Worm (Caenorhabditis elegans) whole organism, late embryonic: ENCODE results near the gene K02C4.3.
A peak's percentile ranks its signal among the peaks of the same experiment; 100 is the strongest.

ENCODE experiments used
- C38D4.7 ChIP-seq: fragments of 200-800 bp; sonication (Bioruptor generic); optimal IDR thresholded peaks from 2 replicates; lab custom pipeline; 2018; ENCODE audit warnings: mild to moderate bottlenecking, missing genetic modification characterization, moderate library complexity, missing compliant biosample characterization
- K02D7.2 ChIP-seq: sonication (generic microtip); optimal IDR thresholded peaks from 2 replicates; lab custom pipeline; 2017; ENCODE audit warnings: mild to moderate bottlenecking, missing genetic modification characterization, missing compliant biosample characterization
- K09A11.1 ChIP-seq: sonication (generic microtip); optimal IDR thresholded peaks from 2 replicates; lab custom pipeline; 2017; ENCODE audit warnings: antibody characterized with exemption, mild to moderate bottlenecking, missing genetic modification characterization, missing compliant biosample characterization; ENCODE audit not compliant: insufficient read depth
- T23F11.4 ChIP-seq: fragments of 200-800 bp; sonication (Bioruptor generic); optimal IDR thresholded peaks from 2 replicates; lab custom pipeline; 2018; ENCODE audit warnings: mild to moderate bottlenecking, missing genetic modification characterization, missing compliant biosample characterization
- ama-1 ChIP-seq: fragments of 150-350 bp; optimal IDR thresholded peaks from 2 replicates; lab custom pipeline; 2014
- ceh-34 ChIP-seq: sonication (generic microtip); optimal IDR thresholded peaks from 2 replicates; lab custom pipeline; 2016; ENCODE audit warnings: mild to moderate bottlenecking, missing genetic modification characterization, missing compliant biosample characterization
- ceh-6 ChIP-seq: fragments of 200-800 bp; sonication (Bioruptor generic); optimal IDR thresholded peaks from 2 replicates; lab custom pipeline; 2018; ENCODE audit warnings: mild to moderate bottlenecking, missing genetic modification characterization, missing compliant biosample characterization
- dve-1 ChIP-seq: sonication (generic microtip); optimal IDR thresholded peaks from 2 replicates; lab custom pipeline; 2017; ENCODE audit warnings: antibody characterized with exemption, mild to moderate bottlenecking, missing genetic modification characterization, missing compliant biosample characterization
- elt-2 ChIP-seq: sonication (generic microtip); optimal IDR thresholded peaks from 2 replicates; lab custom pipeline; 2016; ENCODE audit warnings: missing genetic modification reagents, missing genetic modification characterization, missing compliant biosample characterization
- fkh-10 ChIP-seq: fragments of 150-350 bp; optimal IDR thresholded peaks from 2 replicates; lab custom pipeline; 2014; ENCODE audit warnings: missing biosample characterization, missing genetic modification reagents, missing genetic modification characterization
- fkh-6 ChIP-seq: sonication (generic microtip); optimal IDR thresholded peaks from 2 replicates; lab custom pipeline; 2016; ENCODE audit warnings: missing genetic modification characterization, missing compliant biosample characterization
- gmeb-2 ChIP-seq: sonication (generic microtip); optimal IDR thresholded peaks from 2 replicates; lab custom pipeline; 2016; ENCODE audit warnings: missing genetic modification characterization, inconsistent platforms, missing compliant biosample characterization
- hlh-15 ChIP-seq: sonication (generic microtip); optimal IDR thresholded peaks from 2 replicates; lab custom pipeline; 2016; ENCODE audit warnings: missing genetic modification characterization, missing compliant biosample characterization
- hlh-30 ChIP-seq: sonication (generic microtip); optimal IDR thresholded peaks from 2 replicates; lab custom pipeline; 2017; ENCODE audit warnings: antibody characterized with exemption, missing genetic modification characterization, missing compliant biosample characterization; ENCODE audit not compliant: insufficient read depth
- lin-11 ChIP-seq: fragments of 200-800 bp; sonication (Bioruptor generic); optimal IDR thresholded peaks from 2 replicates; lab custom pipeline; 2018; ENCODE audit warnings: mild to moderate bottlenecking, missing genetic modification characterization, missing compliant biosample characterization
- madf-2 ChIP-seq: sonication (generic microtip); optimal IDR thresholded peaks from 2 replicates; lab custom pipeline; 2017; ENCODE audit warnings: missing genetic modification characterization, missing compliant biosample characterization
- mec-3 ChIP-seq: sonication (generic microtip); optimal IDR thresholded peaks from 2 replicates; lab custom pipeline; 2016; ENCODE audit warnings: borderline replicate concordance, missing genetic modification characterization, missing compliant biosample characterization
- nfya-1 ChIP-seq: sonication (generic microtip); optimal IDR thresholded peaks from 2 replicates; lab custom pipeline; 2017; ENCODE audit warnings: missing genetic modification characterization, mild to moderate bottlenecking, missing compliant biosample characterization, antibody characterized with exemption, moderate library complexity
- nhr-232 ChIP-seq: sonication (generic microtip); optimal IDR thresholded peaks from 2 replicates; lab custom pipeline; 2016; ENCODE audit warnings: missing genetic modification characterization, missing compliant biosample characterization
- npax-4 ChIP-seq: sonication (generic microtip); optimal IDR thresholded peaks from 2 replicates; lab custom pipeline; 2016; ENCODE audit warnings: missing genetic modification characterization, missing compliant biosample characterization
- pag-3 ChIP-seq: sonication (generic microtip); optimal IDR thresholded peaks from 2 replicates; lab custom pipeline; 2016; ENCODE audit warnings: missing compliant biosample characterization, missing genetic modification characterization, borderline replicate concordance
- pat-9 ChIP-seq: fragments of 200-800 bp; sonication (Bioruptor generic); optimal IDR thresholded peaks from 2 replicates; lab custom pipeline; 2018; ENCODE audit warnings: mild to moderate bottlenecking, missing genetic modification characterization, moderate library complexity, missing compliant biosample characterization
- pax-1 ChIP-seq: fragments of 150-350 bp; optimal IDR thresholded peaks from 2 replicates; lab custom pipeline; 2014; ENCODE audit warnings: missing biosample characterization, missing genetic modification characterization
- pqm-1 ChIP-seq: sonication (generic microtip); optimal IDR thresholded peaks from 2 replicates; lab custom pipeline; 2016; ENCODE audit warnings: missing genetic modification characterization, missing compliant biosample characterization
- pros-1 ChIP-seq: fragments of 150-350 bp; optimal IDR thresholded peaks from 2 replicates; lab custom pipeline; 2014; ENCODE audit warnings: missing biosample characterization, missing genetic modification reagents, missing genetic modification characterization
- ref-2 ChIP-seq: sonication (generic microtip); optimal IDR thresholded peaks from 2 replicates; lab custom pipeline; 2016; ENCODE audit warnings: missing genetic modification characterization, missing compliant biosample characterization
- rnt-1 ChIP-seq: sonication (generic microtip); optimal IDR thresholded peaks from 2 replicates; lab custom pipeline; 2016; ENCODE audit warnings: missing genetic modification characterization, missing compliant biosample characterization
- sdc-2 ChIP-seq: sonication (generic microtip); optimal IDR thresholded peaks from 2 replicates; lab custom pipeline; 2016; ENCODE audit warnings: missing genotype, missing genetic modification characterization, missing compliant biosample characterization
- sox-2 ChIP-seq: fragments of 200-800 bp; sonication (Bioruptor generic); IDR thresholded peaks from 2 replicates; pipeline ENCODE4 v1.3.6; 2022; ENCODE audit warnings: missing genetic modification reagents, missing genetic modification characterization, missing compliant biosample characterization
- syd-9 ChIP-seq: sonication (generic microtip); optimal IDR thresholded peaks from 2 replicates; lab custom pipeline; 2016; ENCODE audit warnings: mild to moderate bottlenecking, missing genetic modification characterization, moderate library complexity, missing compliant biosample characterization
- tbx-2 ChIP-seq: sonication (generic microtip); optimal IDR thresholded peaks from 2 replicates; lab custom pipeline; 2016; ENCODE audit warnings: missing genetic modification characterization, missing compliant biosample characterization
- tbx-7 ChIP-seq: sonication (generic microtip); optimal IDR thresholded peaks from 2 replicates; lab custom pipeline; 2016; ENCODE audit warnings: missing genotype, missing genetic modification characterization, missing compliant biosample characterization
- ttx-3 ChIP-seq: sonication (generic microtip); optimal IDR thresholded peaks from 2 replicates; lab custom pipeline; 2016; ENCODE audit warnings: missing genetic modification reagents, missing genetic modification characterization, missing compliant biosample characterization
- unc-3 ChIP-seq, 2 experiments: fragments of 200-800 bp in 1 of 2; sonication (Bioruptor generic) in 1 of 2; sonication (generic microtip) in 1 of 2; conservative IDR thresholded peaks in 1 of 2; optimal IDR thresholded peaks in 1 of 2; 2 replicates each; pipeline versions ENCODE4 v1.3.6 to Lab custom; 2016 to 2022; ENCODE audit warnings: missing compliant biosample characterization in 2 of 2, missing genetic modification characterization in 2 of 2, missing genetic modification reagents in 1 of 2
- unc-42 ChIP-seq: sonication (generic microtip); optimal IDR thresholded peaks from 2 replicates; lab custom pipeline; 2016; ENCODE audit warnings: missing genotype, missing genetic modification characterization, missing compliant biosample characterization
- unc-86 ChIP-seq: sonication (generic microtip); optimal IDR thresholded peaks from 2 replicates; lab custom pipeline; 2016; ENCODE audit warnings: missing genetic modification characterization, missing compliant biosample characterization
- zip-5 ChIP-seq: sonication (generic microtip); optimal IDR thresholded peaks from 2 replicates; lab custom pipeline; 2016; ENCODE audit warnings: missing genetic modification characterization, missing compliant biosample characterization
- ztf-16 ChIP-seq: sonication (generic microtip); optimal IDR thresholded peaks from 2 replicates; lab custom pipeline; 2017; ENCODE audit warnings: missing genetic modification characterization, missing compliant biosample characterization

K02C4.3 gene

DNA sequence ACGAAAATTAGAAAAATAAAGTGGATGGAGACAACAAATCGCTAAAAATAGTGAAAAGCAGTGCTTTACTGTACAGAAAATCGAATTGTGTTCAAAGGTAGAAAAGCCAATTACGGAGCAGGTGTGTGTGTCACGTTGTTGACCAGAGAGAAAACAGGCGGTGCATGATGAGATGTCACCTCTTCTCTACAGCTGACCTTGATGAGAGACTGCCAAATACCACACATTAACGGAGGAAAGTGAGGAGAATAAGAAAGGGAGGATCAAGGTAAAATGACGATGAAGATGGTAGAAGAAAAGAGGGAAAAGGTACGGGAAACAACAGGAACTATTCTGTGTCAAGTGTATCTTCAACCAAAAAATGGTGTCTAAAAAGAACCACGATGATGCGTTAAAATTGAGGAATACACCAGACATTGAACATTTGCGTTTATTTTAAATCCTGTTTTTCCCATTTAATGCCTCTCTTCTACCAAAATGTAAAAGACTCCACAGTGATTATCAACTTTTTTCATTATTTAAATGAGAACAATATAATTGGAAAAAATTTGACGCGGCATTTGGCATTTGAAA is 12.6 kb upstream of the K02C4.3 start:
- TF ChIP-seq ceh-6 (GFP tag; lab: Kevin White, UChicago) (no peak), hlh-30 (peak; percentile 40)

DNA sequence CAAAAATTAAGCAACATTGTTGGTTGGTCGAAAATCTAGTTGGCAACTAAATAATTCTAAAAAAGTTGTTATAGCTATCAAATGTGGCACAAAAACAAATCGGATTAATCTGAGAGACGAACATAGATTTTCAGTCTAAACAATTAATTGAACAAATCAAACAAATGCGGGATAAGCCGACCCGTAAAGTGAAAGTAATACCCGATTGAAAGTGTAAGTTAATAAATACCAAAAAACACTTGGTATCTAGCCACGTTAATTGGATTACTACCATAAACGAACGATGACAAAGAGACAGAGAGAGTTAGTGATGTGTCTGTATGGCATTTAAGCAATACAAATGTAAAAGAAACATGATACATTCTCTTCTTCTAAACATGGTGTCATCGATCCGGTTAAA is 7.3 kb upstream of the K02C4.3 start:
- no peak for TF ChIP-seq syd-9
- no peak for TF ChIP-seq nhr-232 (tag; lab: Kevin White, UChicago)
- TF ChIP-seq tbx-2 (tag; lab: Kevin White, UChicago) = no peak
- TF ChIP-seq fkh-10 (GFP tag; lab: Kevin White, UChicago) = no peak

DNA sequence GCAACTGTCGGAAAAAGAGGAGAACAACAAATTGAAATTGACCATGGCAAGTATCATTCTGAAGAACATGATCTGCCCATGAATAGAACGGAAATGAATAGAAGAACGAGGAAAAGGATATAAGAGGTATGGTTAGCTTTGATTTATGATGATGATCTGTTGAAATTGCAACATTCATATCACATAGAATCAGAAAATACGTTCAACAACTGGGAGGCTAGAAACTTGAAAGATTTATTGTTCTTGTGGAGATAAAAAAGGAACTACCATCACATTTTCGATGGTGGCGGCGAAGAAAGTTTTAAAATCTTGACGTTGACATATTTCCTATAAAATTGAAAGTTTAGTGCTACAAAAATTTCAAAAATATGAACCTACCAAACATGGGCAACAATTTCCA is 6.6 kb upstream of the K02C4.3 start:
- TF ChIP-seq rnt-1 (tag; lab: Kevin White, UChicago) (no peak), pat-9 (tag; lab: Kevin White, UChicago) (no peak), zip-5 (tag; lab: Kevin White, UChicago) (no peak), sdc-2 (no peak), nfya-1 (no peak)
- TF ChIP-seq, all 69 proteins: peak for 0

DNA sequence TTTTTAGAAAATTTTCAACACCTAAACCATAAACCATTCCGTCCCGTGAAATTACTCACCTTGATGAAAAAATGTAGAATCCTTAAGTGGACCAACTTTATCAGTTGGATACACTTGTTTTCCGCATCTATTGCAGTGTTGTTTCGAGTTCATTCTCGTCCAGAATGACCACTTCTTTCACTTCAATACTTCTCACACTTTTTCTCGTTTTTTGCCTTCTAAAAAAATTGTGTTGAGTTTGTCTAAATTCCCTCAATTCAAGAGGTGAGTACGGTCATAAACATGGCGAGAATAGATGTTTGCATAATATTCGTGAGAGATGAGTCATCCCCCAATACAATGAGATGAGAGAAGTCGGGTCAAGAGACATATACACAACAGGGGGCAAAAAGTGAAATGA is 5.9 kb upstream of the K02C4.3 start, which contains the start of gene ltd-1:
Gene ltd-1, minus strand, starts transcription at position 218 of the 400 bp plus-strand sequence.
- TF ChIP-seq zip-5 (tag; lab: Kevin White, UChicago) = no peak
- TF ChIP-seq lin-11 (tag; lab: Kevin White, UChicago) = no peak
- TF ChIP-seq ttx-3 (tag; lab: Kevin White, UChicago) = no peak
- no peak for TF ChIP-seq C38D4.7 (GFP tag; lab: Kevin White, UChicago)
- no peak for TF ChIP-seq fkh-6
- TF ChIP-seq rnt-1 (tag; lab: Kevin White, UChicago) = no peak
- no peak for TF ChIP-seq pros-1 (tag; lab: Kevin White, UChicago)
- no peak for TF ChIP-seq npax-4 (tag; lab: Kevin White, UChicago)
- TF ChIP-seq T23F11.4 = no peak
- TF ChIP-seq mec-3 (tag; lab: Kevin White, UChicago) = no peak
- no peak for TF ChIP-seq madf-2 (tag; lab: Kevin White, UChicago)
- TF ChIP-seq ztf-16 = no peak
- TF ChIP-seq unc-86 (tag; lab: Kevin White, UChicago) = no peak
- no peak for TF ChIP-seq hlh-15 (tag; lab: Kevin White, UChicago)
- TF ChIP-seq ref-2 (tag; lab: Kevin White, UChicago) = no peak
- TF ChIP-seq ceh-34 (tag; lab: Kevin White, UChicago) = no peak

DNA sequence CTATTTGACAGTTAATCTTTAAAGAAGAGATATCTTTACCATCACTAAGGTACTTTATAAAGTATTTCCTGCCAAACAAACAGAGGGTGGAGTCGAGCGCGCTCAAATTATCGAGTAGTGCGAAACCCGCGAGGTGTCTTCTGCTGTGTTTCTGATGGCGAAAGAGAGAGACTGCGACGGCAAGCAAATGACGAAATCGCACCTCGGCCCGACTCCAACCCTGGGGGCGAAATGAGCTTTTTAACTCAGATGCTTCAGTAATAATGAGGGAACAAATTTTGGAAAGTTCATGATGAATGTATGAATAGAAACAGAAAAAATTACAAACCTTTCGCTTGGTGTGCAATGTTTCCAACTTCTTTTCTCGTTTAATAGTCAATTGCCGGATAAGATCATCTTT is 4.9 kb upstream of the K02C4.3 start:
- TF ChIP-seq tbx-2 (tag; lab: Kevin White, UChicago) = no peak
- TF ChIP-seq ref-2 (tag; lab: Kevin White, UChicago) = peak; percentile 4
- TF ChIP-seq dve-1 = peak; percentile 56
- TF ChIP-seq ama-1 = peak; percentile 12
- TF ChIP-seq K02D7.2 (tag; lab: Kevin White, UChicago) = no peak
- no peak for TF ChIP-seq zip-5 (tag; lab: Kevin White, UChicago)
- TF ChIP-seq unc-86 (tag; lab: Kevin White, UChicago) = no peak

DNA sequence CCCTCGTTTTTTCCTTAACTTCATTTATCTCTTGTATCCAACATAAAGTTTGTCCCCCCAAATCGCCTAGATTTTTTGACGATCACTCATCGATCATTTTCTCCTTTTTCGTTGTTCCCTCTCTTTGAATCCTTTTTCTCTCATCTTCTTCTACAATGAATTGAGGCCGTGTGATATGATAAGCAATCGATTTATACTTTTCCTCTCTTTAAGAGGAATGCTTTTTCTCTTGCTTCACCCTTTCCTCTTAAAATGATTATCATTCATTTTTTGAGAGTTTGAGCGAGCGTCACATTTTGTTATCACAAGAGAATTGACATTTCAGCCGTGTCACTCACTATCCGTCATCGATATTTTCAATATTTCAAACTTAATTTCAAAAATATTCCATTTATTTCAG is 8.6 kb downstream of the K02C4.3 start, which contains the start of gene K02C4.5:
Gene K02C4.5, plus strand, starts transcription at position 395 of the 400 bp plus-strand sequence.
- TF ChIP-seq elt-2 (tag; lab: Kevin White, UChicago) (no peak), C38D4.7 (GFP tag; lab: Kevin White, UChicago) (no peak)

DNA sequence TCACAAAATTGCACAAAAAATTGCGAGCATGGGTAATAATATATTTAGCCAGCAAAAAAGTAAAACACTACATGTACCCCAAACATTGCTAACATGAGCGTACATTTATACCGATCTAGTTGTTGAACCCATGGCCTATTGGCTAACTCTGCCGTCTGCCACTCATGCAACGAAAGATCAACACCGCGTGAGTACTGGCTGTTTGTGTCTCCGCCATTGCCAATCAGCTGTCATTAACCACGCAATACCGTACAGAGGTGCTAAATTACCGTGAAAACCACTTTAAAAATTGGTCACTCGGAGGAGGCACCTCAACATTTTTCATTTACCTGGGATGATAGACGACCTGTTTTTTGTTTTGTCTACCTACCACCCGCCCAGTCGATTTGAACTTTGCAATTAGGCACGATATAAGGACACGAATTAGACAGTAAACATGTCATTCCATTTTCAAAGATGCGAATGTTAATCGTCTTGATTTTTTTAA is 11.3 kb downstream of the K02C4.3 start, which contains the start of gene K02C4.2:
Gene K02C4.2, plus strand, starts transcription at position 437 of the 487 bp plus-strand sequence.
- no peak for TF ChIP-seq pqm-1 (tag; lab: Kevin White, UChicago)
- no peak for TF ChIP-seq mec-3 (tag; lab: Kevin White, UChicago)
- TF ChIP-seq pag-3 (tag; lab: Kevin White, UChicago) = no peak
- TF ChIP-seq gmeb-2 (tag; lab: Kevin White, UChicago) = no peak
- TF ChIP-seq hlh-15 (tag; lab: Kevin White, UChicago) = no peak
- peak; percentile 5 for TF ChIP-seq K02D7.2 (tag; lab: Kevin White, UChicago)
- TF ChIP-seq unc-3 (GFP tag; conservative IDR thresholded peaks at IDR 0.05; lab: Robert Waterston, UW) = no peak
- no peak for TF ChIP-seq unc-3 (tag; optimal IDR thresholded peaks at IDR 0.05; lab: Kevin White, UChicago)
- no peak for TF ChIP-seq pax-1 (tag; lab: Kevin White, UChicago)
- TF ChIP-seq nhr-232 (tag; lab: Kevin White, UChicago) = peak; percentile 64
- no peak for TF ChIP-seq sox-2 (GFP tag; lab: Robert Waterston, UW)
- TF ChIP-seq ceh-34 (tag; lab: Kevin White, UChicago) = peak; percentile 52
- TF ChIP-seq dve-1 = peak; percentile 76
- TF ChIP-seq ref-2 (tag; lab: Kevin White, UChicago) = peak; percentile 59
- no peak for TF ChIP-seq unc-42 (tag; lab: Kevin White, UChicago)
- TF ChIP-seq tbx-7 (tag; lab: Kevin White, UChicago) = peak; percentile 9
- peak; percentile 63 for TF ChIP-seq K09A11.1 (tag; lab: Kevin White, UChicago)
- peak; percentile 82 for TF ChIP-seq elt-2 (tag; lab: Kevin White, UChicago)
